Worm (Caenorhabditis elegans) whole organism, young adult: ENCODE results near the gene pyc-1.

Experiments used
- F33H1.4 ChIP-seq: fragments of 200-800 bp; sonication (Bioruptor generic); IDR thresholded peaks from 2 replicates; pipeline ENCODE4 v1.3.6; 2022; ENCODE audit warnings: missing genetic modification reagents, missing genetic modification characterization, missing compliant biosample characterization
- F55B11.4 ChIP-seq: sonication (generic microtip); optimal IDR thresholded peaks from 2 replicates; lab custom pipeline; 2016; ENCODE audit warnings: missing compliant biosample characterization, missing genetic modification characterization, borderline replicate concordance; ENCODE audit not compliant: insufficient read depth
- F57C9.4 ChIP-seq: sonication (generic microtip); optimal IDR thresholded peaks from 2 replicates; lab custom pipeline; 2017; ENCODE audit warnings: mild to moderate bottlenecking, missing genetic modification characterization, missing compliant biosample characterization
- K11D2.4 ChIP-seq: fragments of 200-800 bp; sonication (Bioruptor generic); IDR thresholded peaks from 2 replicates; pipeline ENCODE4 v1.3.6; 2022; ENCODE audit warnings: missing genetic modification reagents, missing genetic modification characterization, missing compliant biosample characterization
- K12H6.12 ChIP-seq: fragments of 200-800 bp; sonication (Bioruptor generic); optimal IDR thresholded peaks from 2 replicates; lab custom pipeline; 2018; ENCODE audit warnings: mild to moderate bottlenecking, missing genetic modification characterization, missing compliant biosample characterization
- Y95B8A.8 ChIP-seq: fragments of 200-800 bp; sonication (Bioruptor generic); IDR thresholded peaks from 2 replicates; pipeline ENCODE4 v1.3.6; 2022; ENCODE audit warnings: missing genetic modification reagents, missing genetic modification characterization, missing compliant biosample characterization
- aptf-2 ChIP-seq: fragments of 200-800 bp; sonication (Bioruptor generic); conservative IDR thresholded peaks from 2 replicates; pipeline ENCODE4 v1.3.6; 2022; ENCODE audit warnings: missing genetic modification reagents, missing genetic modification characterization, missing compliant biosample characterization
- atf-7 ChIP-seq: sonication (generic microtip); optimal IDR thresholded peaks from 2 replicates; lab custom pipeline; 2017; ENCODE audit warnings: mild to moderate bottlenecking, missing genetic modification characterization, missing compliant biosample characterization
- bed-1 ChIP-seq: fragments of 200-800 bp; sonication (Bioruptor generic); IDR thresholded peaks from 2 replicates; pipeline ENCODE4 v1.3.6; 2022; ENCODE audit warnings: missing genetic modification reagents, missing genetic modification characterization, missing compliant biosample characterization
- ccch-3 ChIP-seq: fragments of 200-800 bp; sonication (Bioruptor generic); optimal IDR thresholded peaks from 2 replicates; lab custom pipeline; 2018; ENCODE audit warnings: mild to moderate bottlenecking, missing genetic modification characterization, missing compliant biosample characterization
- ceh-79 ChIP-seq: sonication (generic microtip); optimal IDR thresholded peaks from 2 replicates; lab custom pipeline; 2017; ENCODE audit warnings: mild to moderate bottlenecking, missing genetic modification characterization, missing compliant biosample characterization
- chd-7 ChIP-seq: sonication (generic microtip); optimal IDR thresholded peaks from 2 replicates; lab custom pipeline; 2016; ENCODE audit warnings: mild to moderate bottlenecking, missing genetic modification characterization, moderate library complexity, missing compliant biosample characterization
- die-1 ChIP-seq: sonication (generic microtip); optimal IDR thresholded peaks from 2 replicates; lab custom pipeline; 2016; ENCODE audit warnings: missing genotype, mild to moderate bottlenecking, missing genetic modification characterization, missing compliant biosample characterization
- dox-1 ChIP-seq: fragments of 200-800 bp; sonication (Bioruptor generic); IDR thresholded peaks from 2 replicates; pipeline ENCODE4 v1.3.6; 2022; ENCODE audit warnings: missing genetic modification reagents, missing genetic modification characterization, missing compliant biosample characterization
- ekl-4 ChIP-seq: fragments of 200-800 bp; sonication (Bioruptor generic); IDR thresholded peaks from 2 replicates; pipeline ENCODE4 v1.3.6; 2022; ENCODE audit warnings: missing genetic modification reagents, missing genetic modification characterization, missing compliant biosample characterization
- hmg-1.2 ChIP-seq: fragments of 200-800 bp; sonication (Bioruptor generic); IDR thresholded peaks from 2 replicates; pipeline ENCODE4 v1.3.6; 2022; ENCODE audit warnings: missing genetic modification reagents, missing genetic modification characterization, missing compliant biosample characterization
- let-607 ChIP-seq, 2 experiments: fragments of 200-800 bp in 1 of 2; sonication (Bioruptor generic) in 1 of 2; sonication (generic microtip) in 1 of 2; optimal IDR thresholded peaks; 2 replicates each; lab custom pipeline; 2016 to 2018; ENCODE audit warnings: mild to moderate bottlenecking in 2 of 2, missing compliant biosample characterization in 2 of 2, missing genetic modification characterization in 2 of 2, moderate library complexity in 2 of 2, missing genotype in 1 of 2
- lin-35 ChIP-seq, 3 experiments: fragments of 150-350 bp in 2 of 3; sonication (generic microtip) in 1 of 3; optimal IDR thresholded peaks; 2 replicates each; lab custom pipeline; 2014 to 2018; ENCODE audit warnings: missing biosample characterization in 3 of 3, missing genetic modification characterization in 3 of 3, missing genetic modification reagents in 3 of 3
- lin-54 ChIP-seq: fragments of 200-800 bp; sonication (Bioruptor generic); optimal IDR thresholded peaks from 2 replicates; lab custom pipeline; 2018; ENCODE audit warnings: mild to moderate bottlenecking, missing genetic modification characterization, missing compliant biosample characterization
- lir-1 ChIP-seq: fragments of 200-800 bp; sonication (Bioruptor generic); conservative IDR thresholded peaks from 2 replicates; pipeline ENCODE4 v1.3.6; 2022; ENCODE audit warnings: missing genetic modification reagents, missing genetic modification characterization, missing compliant biosample characterization
- lsl-1 ChIP-seq: fragments of 200-800 bp; sonication (Bioruptor generic); optimal IDR thresholded peaks from 2 replicates; lab custom pipeline; 2018; ENCODE audit warnings: mild to moderate bottlenecking, missing genetic modification characterization, moderate library complexity, missing compliant biosample characterization
- lsy-27 ChIP-seq: sonication (generic microtip); optimal IDR thresholded peaks from 2 replicates; lab custom pipeline; 2017; ENCODE audit warnings: missing genetic modification characterization, mild to moderate bottlenecking, missing compliant biosample characterization, antibody characterized with exemption, missing genotype, borderline replicate concordance; ENCODE audit not compliant: insufficient read depth
- madf-6 ChIP-seq: fragments of 200-800 bp; sonication (Bioruptor generic); IDR thresholded peaks from 2 replicates; pipeline ENCODE4 v1.3.6; 2022; ENCODE audit warnings: missing genetic modification reagents, missing genetic modification characterization, missing compliant biosample characterization
- madf-8 ChIP-seq: fragments of 200-800 bp; sonication (Bioruptor generic); conservative IDR thresholded peaks from 2 replicates; pipeline ENCODE4 v1.3.6; 2022; ENCODE audit warnings: missing genetic modification reagents, missing genetic modification characterization, missing compliant biosample characterization
- mcd-1 ChIP-seq: fragments of 200-800 bp; sonication (Bioruptor generic); IDR thresholded peaks from 2 replicates; pipeline ENCODE4 v1.3.6; 2022; ENCODE audit warnings: missing genetic modification reagents, missing genetic modification characterization, missing compliant biosample characterization
- mes-4 ChIP-seq: sonication (generic microtip); optimal IDR thresholded peaks from 2 replicates; lab custom pipeline; 2016; ENCODE audit warnings: missing genotype, missing genetic modification characterization, missing compliant biosample characterization
- mxl-1 ChIP-seq: sonication (generic microtip); optimal IDR thresholded peaks from 2 replicates; lab custom pipeline; 2016; ENCODE audit warnings: missing genetic modification characterization, missing compliant biosample characterization
- nfyb-1 ChIP-seq: fragments of 200-800 bp; sonication (Bioruptor generic); IDR thresholded peaks from 2 replicates; pipeline ENCODE4 v1.3.6; 2022; ENCODE audit warnings: missing genetic modification reagents, missing genetic modification characterization, missing compliant biosample characterization
- nhr-179 ChIP-seq: sonication (generic microtip); optimal IDR thresholded peaks from 2 replicates; lab custom pipeline; 2016; ENCODE audit warnings: mild to moderate bottlenecking, missing genetic modification characterization, missing compliant biosample characterization
- nhr-80 ChIP-seq: sonication (generic microtip); optimal IDR thresholded peaks from 2 replicates; lab custom pipeline; 2016; ENCODE audit warnings: missing genetic modification characterization, missing compliant biosample characterization
- snpc-1.1 ChIP-seq: sonication (generic microtip); optimal IDR thresholded peaks from 2 replicates; lab custom pipeline; 2017; ENCODE audit warnings: missing genetic modification characterization, mild to moderate bottlenecking, missing compliant biosample characterization, antibody characterized with exemption, moderate library complexity, missing genotype, missing genetic modification reagents; ENCODE audit not compliant: insufficient read depth
- somi-1 ChIP-seq: fragments of 200-800 bp; sonication (Bioruptor generic); optimal IDR thresholded peaks from 2 replicates; lab custom pipeline; 2018; ENCODE audit warnings: mild to moderate bottlenecking, missing genetic modification characterization, missing compliant biosample characterization
- tbp1 ChIP-seq: fragments of 200-800 bp; sonication (Bioruptor generic); optimal IDR thresholded peaks from 2 replicates; lab custom pipeline; 2018; ENCODE audit warnings: mild to moderate bottlenecking, missing genetic modification characterization, missing compliant biosample characterization
- xnd-1 ChIP-seq: sonication (generic microtip); optimal IDR thresholded peaks from 2 replicates; lab custom pipeline; 2016; ENCODE audit warnings: missing genotype, missing genetic modification reagents, missing genetic modification characterization, missing compliant biosample characterization
- zfh-2 ChIP-seq: fragments of 200-800 bp; sonication (Bioruptor generic); conservative IDR thresholded peaks from 2 replicates; pipeline ENCODE4 v1.3.6; 2022; ENCODE audit warnings: missing genetic modification reagents, missing genetic modification characterization, missing compliant biosample characterization
- ztf-18 ChIP-seq: sonication (generic microtip); optimal IDR thresholded peaks from 2 replicates; lab custom pipeline; 2016; ENCODE audit warnings: missing genotype, mild to moderate bottlenecking, missing genetic modification characterization, missing compliant biosample characterization

The pyc-1 gene

DNA sequence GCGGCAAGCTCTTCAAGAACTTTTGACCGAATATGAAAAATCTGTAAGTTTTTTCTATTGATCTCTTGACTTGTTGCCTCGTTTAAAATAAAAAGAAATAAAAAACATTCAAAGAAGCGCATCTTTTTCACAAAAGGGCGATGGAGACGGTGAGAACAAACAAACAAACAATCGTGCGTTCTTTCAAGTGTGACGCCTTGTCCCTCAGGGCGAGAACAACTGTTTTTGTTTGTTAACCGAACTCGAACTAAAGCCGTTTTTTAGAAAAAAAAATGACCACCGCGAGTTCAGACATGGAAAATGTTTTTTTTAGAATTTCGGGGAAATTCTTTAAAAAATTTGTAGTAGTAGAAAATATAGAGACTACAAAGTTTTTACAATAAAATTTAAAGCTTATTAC lies 24.6 kb upstream of the pyc-1 start (continued):
- no peak for TF ChIP-seq nfyb-1
- TF ChIP-seq die-1 (tag; lab: Kevin White, UChicago): no peak

DNA sequence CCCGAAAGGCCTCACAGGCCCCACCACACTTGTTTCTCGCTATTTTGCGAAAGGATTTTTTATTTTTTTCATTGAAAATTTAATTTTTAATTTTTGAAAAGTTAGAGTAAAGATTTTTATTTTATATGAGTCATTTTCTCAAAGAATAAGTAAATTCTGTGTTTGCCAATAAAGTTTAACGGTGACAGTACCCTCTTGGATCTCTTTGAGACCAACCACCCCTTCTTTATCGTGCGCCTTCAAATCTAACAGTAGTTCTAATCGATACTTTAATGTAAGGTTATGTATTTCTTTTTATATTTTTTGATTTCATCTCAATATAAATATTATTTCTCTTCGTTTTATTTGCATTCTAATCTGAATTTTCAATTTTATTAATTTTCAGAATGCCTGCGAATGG lies 23.2 kb upstream of the pyc-1 start, which contains the start of gene hmp-1:
Gene hmp-1, plus strand, starts transcription at position 380 of the 400 bp plus-strand sequence.
- TF ChIP-seq lin-54 (GFP tag; lab: Kevin White, UChicago) (no peak), nhr-179 (tag; lab: Kevin White, UChicago) (no peak), F57C9.4 (tag; lab: Kevin White, UChicago) (no peak), xnd-1 (tag; lab: Kevin White, UChicago) (peak; percentile 13), F33H1.4 (GFP tag; lab: Robert Waterston, UW) (peak; percentile 80), madf-8 (peak; percentile 83), lir-1 (GFP tag; lab: Robert Waterston, UW) (no peak), snpc-1.1 (tag; lab: Kevin White, UChicago) (no peak), lin-35 (GFP tag; optimal IDR thresholded peaks at IDR 0.05; lab: Kevin White, UChicago) (no peak), lsy-27 (tag; lab: Kevin White, UChicago) (no peak), ceh-79 (tag; lab: Kevin White, UChicago) (no peak), bed-1 (GFP tag; lab: Robert Waterston, UW) (no peak), Y95B8A.8 (GFP tag; lab: Robert Waterston, UW) (no peak), let-607 (tag; optimal IDR thresholded peaks at IDR 0.05; lab: Kevin White, UChicago) (no peak), lsl-1 (GFP tag; lab: Kevin White, UChicago) (peak; percentile 88), mes-4 (tag; lab: Kevin White, UChicago) (no peak), somi-1 (no peak), madf-6 (peak; percentile 80), ztf-18 (tag; lab: Kevin White, UChicago) (no peak), mcd-1 (GFP tag; lab: Robert Waterston, UW) (no peak), mxl-1 (tag; lab: Kevin White, UChicago) (no peak), atf-7 (tag; lab: Kevin White, UChicago) (no peak), F55B11.4 (tag; lab: Kevin White, UChicago) (no peak)

ce11 chrV:11844828-11845227 lies 22.5 kb upstream of the pyc-1 start:
- TF ChIP-seq chd-7 (tag; lab: Kevin White, UChicago) (peak; percentile 12), ekl-4 (GFP tag; lab: Robert Waterston, UW) (peak; percentile 42; the same call in 1 of the 2 replicates), ccch-3 (GFP tag; lab: Kevin White, UChicago) (no peak), dox-1 (GFP tag; lab: Robert Waterston, UW) (peak; percentile 48; the same call in 1 of the 2 replicates), K11D2.4 (0 out of 2 replicates have a peak, but pooled peaks have one; percentile 48), mcd-1 (GFP tag; lab: Robert Waterston, UW) (0 out of 2 replicates have a peak, but pooled peaks have one; percentile 30), nhr-80 (peak; percentile 31), atf-7 (tag; lab: Kevin White, UChicago) (no peak), zfh-2 (GFP tag; lab: Robert Waterston, UW) (peak; percentile 88), tbp1 (GFP tag; lab: Kevin White, UChicago) (peak; percentile 5), ztf-18 (tag; lab: Kevin White, UChicago) (no peak), K12H6.12 (tag; lab: Kevin White, UChicago) (peak; percentile 38), aptf-2 (GFP tag; lab: Robert Waterston, UW) (no peak), hmg-1.2 (GFP tag; lab: Robert Waterston, UW) (peak; percentile 45; the same call in 1 of the 2 replicates)
